Worm (Caenorhabditis elegans) whole organism, L1 larva: ENCODE results near the gene F21C10.7.

Experiments used
- C04F5.9 ChIP-seq: sonication (generic microtip); optimal IDR thresholded peaks from 2 replicates; lab custom pipeline; 2016; ENCODE audit warnings: missing genetic modification characterization, missing compliant biosample characterization
- C16A3.4 ChIP-seq: fragments of 150-350 bp; optimal IDR thresholded peaks from 2 replicates; lab custom pipeline; 2014; ENCODE audit warnings: missing biosample characterization, missing genetic modification characterization
- C34B4.2 ChIP-seq: sonication (generic microtip); optimal IDR thresholded peaks from 2 replicates; lab custom pipeline; 2017; ENCODE audit warnings: mild to moderate bottlenecking, missing genetic modification characterization, missing compliant biosample characterization
- F16B12.6 ChIP-seq: fragments of 150-350 bp; optimal IDR thresholded peaks from 2 replicates; lab custom pipeline; 2014; ENCODE audit warnings: missing biosample characterization, missing genetic modification characterization
- ceh-82 ChIP-seq, 3 experiments: fragments of 150-350 bp in 1 of 3; sonication (generic microtip) in 2 of 3; optimal IDR thresholded peaks; 2 replicates each; lab custom pipeline; 2014 to 2017; ENCODE audit warnings: missing biosample characterization in 3 of 3, missing genetic modification characterization in 3 of 3
- ceh-90 ChIP-seq: sonication (generic microtip); optimal IDR thresholded peaks from 2 replicates; lab custom pipeline; 2016; ENCODE audit warnings: missing genetic modification characterization, missing compliant biosample characterization
- ces-1 ChIP-seq: fragments of 150-350 bp; optimal IDR thresholded peaks from 2 replicates; lab custom pipeline; 2014; ENCODE audit warnings: missing biosample characterization, missing genetic modification reagents, missing genetic modification characterization
- efl-1 ChIP-seq, 4 experiments: fragments of 150-350 bp; optimal IDR thresholded peaks in 3 of 4; peaks in 1 of 4; 1 replicate in 1 of 4; 2 replicates in 3 of 4; lab custom pipeline; 2014; ENCODE audit warnings: missing biosample characterization in 2 of 4, missing genetic modification characterization in 2 of 4, missing genetic modification reagents in 2 of 4
- efl-3 ChIP-seq: fragments of 200-800 bp; sonication (Bioruptor generic); optimal IDR thresholded peaks from 2 replicates; lab custom pipeline; 2018; ENCODE audit warnings: mild to moderate bottlenecking, missing genetic modification characterization, missing compliant biosample characterization
- fkh-4 ChIP-seq: sonication (generic microtip); optimal IDR thresholded peaks from 2 replicates; lab custom pipeline; 2016; ENCODE audit warnings: missing compliant biosample characterization, missing genetic modification characterization, borderline replicate concordance
- grh-1 ChIP-seq: fragments of 200-800 bp; sonication (Bioruptor generic); IDR thresholded peaks from 2 replicates; pipeline ENCODE4 v1.3.6; 2022; ENCODE audit warnings: missing genetic modification reagents, missing genetic modification characterization, missing compliant biosample characterization
- lin-13 ChIP-seq: fragments of 150-350 bp; optimal IDR thresholded peaks from 2 replicates; lab custom pipeline; 2014; ENCODE audit warnings: missing biosample characterization, missing genetic modification reagents, missing genetic modification characterization
- lin-15B ChIP-seq: fragments of 150-350 bp; sonication (generic microtip); optimal IDR thresholded peaks from 3 replicates; lab custom pipeline; 2014; ENCODE audit warnings: missing biosample characterization, missing genetic modification characterization
- lin-35 ChIP-seq, 2 experiments: fragments of 150-350 bp; optimal IDR thresholded peaks; 2 replicates each; lab custom pipeline; 2014; ENCODE audit warnings: missing biosample characterization in 2 of 2, missing genetic modification characterization in 2 of 2, missing genetic modification reagents in 2 of 2
- lin-39 ChIP-seq: fragments of 150-350 bp; optimal IDR thresholded peaks from 2 replicates; lab custom pipeline; 2014; ENCODE audit warnings: missing biosample characterization, missing genetic modification reagents, missing genetic modification characterization
- lir-3 ChIP-seq: sonication (generic microtip); optimal IDR thresholded peaks from 2 replicates; lab custom pipeline; 2016; ENCODE audit warnings: mild to moderate bottlenecking, missing genetic modification characterization, moderate library complexity, missing compliant biosample characterization; ENCODE audit not compliant: poor library complexity
- mab-9 ChIP-seq: fragments of 200-800 bp; sonication (Bioruptor generic); IDR thresholded peaks from 2 replicates; pipeline ENCODE4 v1.3.6; 2022; ENCODE audit warnings: missing genetic modification reagents, missing genetic modification characterization, missing compliant biosample characterization
- mdl-1 ChIP-seq, 2 experiments: fragments of 150-350 bp; optimal IDR thresholded peaks; 2 replicates each; lab custom pipeline; 2014 to 2017; ENCODE audit warnings: missing biosample characterization in 2 of 2, missing genetic modification characterization in 2 of 2, inconsistent platforms in 1 of 2
- mef-2 ChIP-seq: fragments of 150-350 bp; optimal IDR thresholded peaks from 2 replicates; lab custom pipeline; 2014; ENCODE audit warnings: missing biosample characterization, missing genetic modification characterization
- nhr-12 ChIP-seq: sonication (generic microtip); optimal IDR thresholded peaks from 2 replicates; lab custom pipeline; 2017; ENCODE audit warnings: missing biosample characterization, missing genetic modification characterization
- nhr-71 ChIP-seq: sonication (generic microtip); optimal IDR thresholded peaks from 2 replicates; lab custom pipeline; 2016; ENCODE audit warnings: mild to moderate bottlenecking, missing genetic modification characterization, moderate library complexity, missing compliant biosample characterization
- nhr-76 ChIP-seq: sonication (generic microtip); optimal IDR thresholded peaks from 2 replicates; lab custom pipeline; 2017; ENCODE audit warnings: missing biosample characterization, missing genetic modification characterization
- nhr-77 ChIP-seq: fragments of 150-350 bp; optimal IDR thresholded peaks from 2 replicates; lab custom pipeline; 2014; ENCODE audit warnings: missing biosample characterization, missing genetic modification characterization
- pax-3 ChIP-seq: fragments of 200-800 bp; sonication (Bioruptor generic); optimal IDR thresholded peaks from 2 replicates; lab custom pipeline; 2018; ENCODE audit warnings: mild to moderate bottlenecking, missing genetic modification characterization, moderate library complexity, missing compliant biosample characterization
- snpc-4 ChIP-seq: fragments of 150-350 bp; optimal IDR thresholded peaks from 2 replicates; lab custom pipeline; 2014; ENCODE audit warnings: missing biosample characterization, missing genetic modification characterization
- snu-23 ChIP-seq: sonication (generic microtip); optimal IDR thresholded peaks from 2 replicates; lab custom pipeline; 2016; ENCODE audit warnings: missing genetic modification characterization, missing compliant biosample characterization
- sptf-1 ChIP-seq: fragments of 150-350 bp; optimal IDR thresholded peaks from 2 replicates; lab custom pipeline; 2014; ENCODE audit warnings: missing biosample characterization, missing genetic modification characterization
- sup-37 ChIP-seq: fragments of 200-800 bp; sonication (Bioruptor generic); optimal IDR thresholded peaks from 2 replicates; lab custom pipeline; 2018; ENCODE audit warnings: mild to moderate bottlenecking, missing genetic modification characterization, missing compliant biosample characterization
- swsn-7 ChIP-seq: sonication (generic microtip); optimal IDR thresholded peaks from 2 replicates; lab custom pipeline; 2016; ENCODE audit warnings: missing genetic modification characterization, missing compliant biosample characterization
- tlp-1 ChIP-seq: fragments of 150-350 bp; optimal IDR thresholded peaks from 2 replicates; lab custom pipeline; 2014; ENCODE audit warnings: missing biosample characterization, missing genetic modification characterization
- unc-130 ChIP-seq: fragments of 150-350 bp; optimal IDR thresholded peaks from 2 replicates; lab custom pipeline; 2017; ENCODE audit warnings: missing biosample characterization, missing genetic modification characterization, inconsistent platforms
- unc-62 ChIP-seq: fragments of 150-350 bp; optimal IDR thresholded peaks from 2 replicates; lab custom pipeline; 2014; ENCODE audit warnings: missing biosample characterization, missing genetic modification reagents, missing genetic modification characterization
- vab-15 ChIP-seq: sonication (generic microtip); optimal IDR thresholded peaks from 2 replicates; lab custom pipeline; 2017; ENCODE audit warnings: missing genotype, mild to moderate bottlenecking, missing genetic modification characterization, missing compliant biosample characterization
- xbp-1 ChIP-seq: sonication (generic microtip); optimal IDR thresholded peaks from 2 replicates; lab custom pipeline; 2016; ENCODE audit warnings: missing genetic modification characterization, missing compliant biosample characterization

F21C10.7 gene

ce11 chrV:9122004-9122403, 9.4 kb downstream of the F21C10.7 start, which contains the start of gene F21C10.13:
TSS of gene F21C10.13 (plus strand) at chrV:9122304.
- no peak for TF ChIP-seq snpc-4 (tag; lab: Kevin White, UChicago)
- no peak for TF ChIP-seq efl-1 (optimal IDR thresholded peaks at IDR 0.05; lab: Kevin White, UChicago)
- peak in 1 of 2 experiments; percentile 52 for TF ChIP-seq efl-1 (GFP tag; optimal IDR thresholded peaks at IDR 0.05 in 1 of 2; lab: Kevin White, UChicago)
- TF ChIP-seq lin-39 (tag; lab: Kevin White, UChicago), result no peak

- TF ChIP-seq nhr-12 (tag; lab: Kevin White, UChicago) (no peak), ces-1 (GFP tag; lab: Kevin White, UChicago) (no peak), unc-130 (tag; lab: Kevin White, UChicago) (no peak), ceh-82 (tag; optimal IDR thresholded peaks at IDR 0.05; lab: Kevin White, UChicago) (no peak), lin-39 (tag; lab: Kevin White, UChicago) (no peak), lin-13 (GFP tag; lab: Kevin White, UChicago) (no peak), nhr-76 (tag; lab: Kevin White, UChicago) (no peak), mef-2 (tag; lab: Kevin White, UChicago) (no peak), efl-3 (GFP tag; lab: Kevin White, UChicago) (no peak), snpc-4 (tag; lab: Kevin White, UChicago) (no peak), snu-23 (GFP tag; lab: Kevin White, UChicago) (no peak), swsn-7 (tag; lab: Kevin White, UChicago) (no peak), lir-3 (tag; lab: Kevin White, UChicago) (no peak), sup-37 (GFP tag; lab: Kevin White, UChicago) (no peak), grh-1 (GFP tag; lab: Robert Waterston, UW) (no peak)
Observed at ce11 chrV:9123186-9123585, 10.6 kb downstream of the F21C10.7 start, which contains the start of gene F21C10.11. TSS of gene F21C10.11 (plus strand) at chrV:9123486.

DNA sequence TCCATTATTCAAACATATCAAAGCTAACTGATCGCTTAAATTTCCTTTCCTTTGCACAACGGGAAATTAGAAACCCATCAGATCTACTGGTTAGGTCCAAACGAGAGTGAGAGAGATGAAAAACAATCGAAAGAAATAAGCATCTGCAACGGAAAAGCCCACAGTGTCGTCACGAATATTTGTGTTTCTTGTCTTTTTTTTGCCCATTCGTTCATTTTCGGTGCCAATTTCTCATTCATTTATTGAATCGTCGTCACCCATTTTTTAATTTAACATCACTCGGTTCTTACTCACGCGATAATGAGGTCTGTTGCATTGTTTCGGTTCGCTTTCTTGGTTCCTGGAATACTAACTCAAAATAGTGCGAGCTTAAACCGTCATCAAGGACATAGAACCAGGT, 11.6 kb downstream of the F21C10.7 start, which contains the start of gene F21C10.6:
Gene F21C10.6, plus strand, starts transcription at position 301 of the 400 bp plus-strand sequence.
- TF ChIP-seq mef-2 (tag; lab: Kevin White, UChicago) (no peak), ceh-82 (tag; optimal IDR thresholded peaks at IDR 0.05; lab: Kevin White, UChicago) (no peak), lin-35 (GFP tag; optimal IDR thresholded peaks at IDR 0.05; lab: Kevin White, UChicago) (no peak), unc-130 (tag; lab: Kevin White, UChicago) (no peak)
- TF ChIP-seq, all 84 proteins: peak for 0

DNA sequence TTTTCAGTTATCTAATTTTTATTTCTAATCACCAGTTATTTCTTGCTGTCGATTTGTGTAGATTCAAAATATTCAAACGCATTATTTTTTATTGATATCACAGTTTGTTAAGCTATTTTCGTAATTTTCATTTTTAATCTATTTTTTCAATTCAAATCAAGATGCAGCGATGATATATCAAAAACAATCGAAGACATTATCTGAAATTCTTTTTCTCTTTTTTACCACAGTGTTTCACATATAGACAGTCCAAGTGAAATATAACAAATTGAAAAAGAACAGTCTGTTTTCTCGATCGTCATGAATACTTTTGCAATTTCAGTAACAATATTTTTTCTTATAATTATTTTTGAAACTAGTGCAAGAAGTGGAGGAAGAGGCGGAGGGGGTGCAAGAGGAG, 12.8 kb downstream of the F21C10.7 start, which contains the start of gene F21C10.5:
Gene F21C10.5, plus strand, starts transcription at position 301 of the 400 bp plus-strand sequence.
- no peak for TF ChIP-seq nhr-77
- no peak for TF ChIP-seq efl-1 (optimal IDR thresholded peaks at IDR 0.05; lab: Kevin White, UChicago)
- TF ChIP-seq efl-1 (GFP tag; optimal IDR thresholded peaks at IDR 0.05 in 1 of 2; lab: Kevin White, UChicago), result no peak
- TF ChIP-seq fkh-4 (tag; lab: Kevin White, UChicago), result no peak
- TF ChIP-seq mdl-1 (tag; optimal IDR thresholded peaks at IDR 0.05; lab: Kevin White, UChicago), result no peak
- TF ChIP-seq unc-62 (GFP tag; lab: Kevin White, UChicago), result no peak
- no peak for TF ChIP-seq C16A3.4 (tag; lab: Kevin White, UChicago)
- no peak for TF ChIP-seq C34B4.2 (tag; lab: Kevin White, UChicago)
- TF ChIP-seq nhr-71 (tag; lab: Kevin White, UChicago), result no peak
- no peak for TF ChIP-seq mab-9 (GFP tag; lab: Robert Waterston, UW)
- no peak for TF ChIP-seq C04F5.9
- no peak for TF ChIP-seq F16B12.6
- no peak for TF ChIP-seq lin-15B (tag; lab: Kevin White, UChicago)
- TF ChIP-seq ceh-90, result no peak
- TF ChIP-seq sptf-1, result no peak
- no peak for TF ChIP-seq vab-15 (tag; lab: Kevin White, UChicago)
- TF ChIP-seq lin-39 (tag; lab: Kevin White, UChicago), result no peak
- TF ChIP-seq xbp-1 (tag; lab: Kevin White, UChicago), result no peak
- TF ChIP-seq tlp-1, result no peak
- TF ChIP-seq pax-3 (tag; lab: Kevin White, UChicago), result no peak
- TF ChIP-seq, all 84 proteins: peak for 0
